Worm (Caenorhabditis elegans): Measurements from ENCODE around the gene mex-1.

mex-1 gene

ce11 chrII:11968275-11968674 lies at the start of gene mex-1:
mex-1 (plus strand) TSS chrII:11968637.
- no peak for TF ChIP-seq med-1 (GFP tag; optimal IDR thresholded peaks at IDR 0.05; ENCODE audit: insufficient read depth)
- TF ChIP-seq ztf-23 (GFP tag; IDR thresholded peaks at IDR 0.05) = no peak
- TF ChIP-seq cog-1 (tag; optimal IDR thresholded peaks at IDR 0.05) = no peak
- TF ChIP-seq ztf-29 (GFP tag; IDR thresholded peaks at IDR 0.05) = no peak
- TF ChIP-seq T22C8.4 (GFP tag; IDR thresholded peaks at IDR 0.05) = no peak
- TF ChIP-seq ref-1 (GFP tag; conservative IDR thresholded peaks at IDR 0.05) = no peak
- no peak for TF ChIP-seq tab-1 (GFP tag; IDR thresholded peaks at IDR 0.05)
- TF ChIP-seq klf-2 (GFP tag; conservative IDR thresholded peaks at IDR 0.05) = no peak
- no peak for TF ChIP-seq flt-1 (GFP tag; IDR thresholded peaks at IDR 0.05)

ce11 chrII:11922757-11923538 lies 45.5 kb upstream of the mex-1 start:
- TF ChIP-seq ref-1 (GFP tag; conservative IDR thresholded peaks at IDR 0.05) (no peak), flt-1 (GFP tag; IDR thresholded peaks at IDR 0.05) (no peak), ztf-29 (GFP tag; IDR thresholded peaks at IDR 0.05) (no peak), tab-1 (GFP tag; IDR thresholded peaks at IDR 0.05) (no peak), ztf-23 (GFP tag; IDR thresholded peaks at IDR 0.05) (no peak), T22C8.4 (GFP tag; IDR thresholded peaks at IDR 0.05) (no peak), med-1 (GFP tag; optimal IDR thresholded peaks at IDR 0.05; ENCODE audit: insufficient read depth) (no peak), cog-1 (tag; optimal IDR thresholded peaks at IDR 0.05) (no peak), klf-2 (GFP tag; conservative IDR thresholded peaks at IDR 0.05) (no peak)

ce11 chrII:11923620-11924298 lies 44.7 kb upstream of the mex-1 start:
- TF ChIP-seq klf-2 (GFP tag; conservative IDR thresholded peaks at IDR 0.05) = no peak
- TF ChIP-seq med-1 (GFP tag; optimal IDR thresholded peaks at IDR 0.05; ENCODE audit: insufficient read depth) = no peak
- TF ChIP-seq T22C8.4 (GFP tag; IDR thresholded peaks at IDR 0.05) = no peak
- TF ChIP-seq tab-1 (GFP tag; IDR thresholded peaks at IDR 0.05) = no peak
- TF ChIP-seq ztf-29 (GFP tag; IDR thresholded peaks at IDR 0.05) = peak; percentile 65; the same call in 1 of the 2 replicates
- no peak for TF ChIP-seq cog-1 (tag; optimal IDR thresholded peaks at IDR 0.05)
- no peak for TF ChIP-seq ztf-23 (GFP tag; IDR thresholded peaks at IDR 0.05)
- TF ChIP-seq flt-1 (GFP tag; IDR thresholded peaks at IDR 0.05) = no peak
- 0 out of 2 replicates have a peak, but pooled peaks have one; percentile 12 for TF ChIP-seq ref-1 (GFP tag; conservative IDR thresholded peaks at IDR 0.05)

- TF ChIP-seq cog-1 (tag; optimal IDR thresholded peaks at IDR 0.05) (no peak), ref-1 (GFP tag; conservative IDR thresholded peaks at IDR 0.05) (no peak), tab-1 (GFP tag; IDR thresholded peaks at IDR 0.05) (no peak), med-1 (GFP tag; optimal IDR thresholded peaks at IDR 0.05; ENCODE audit: insufficient read depth) (no peak), klf-2 (GFP tag; conservative IDR thresholded peaks at IDR 0.05) (no peak), ztf-23 (GFP tag; IDR thresholded peaks at IDR 0.05) (no peak), T22C8.4 (GFP tag; IDR thresholded peaks at IDR 0.05) (no peak), flt-1 (GFP tag; IDR thresholded peaks at IDR 0.05) (no peak), ztf-29 (GFP tag; IDR thresholded peaks at IDR 0.05) (no peak)
Measured at ce11 chrII:11925203-11925602, 43.2 kb upstream of the mex-1 start.

ce11 chrII:11926501-11926900 lies 41.9 kb upstream of the mex-1 start:
- TF ChIP-seq med-1 (GFP tag; optimal IDR thresholded peaks at IDR 0.05; ENCODE audit: insufficient read depth) = no peak
- TF ChIP-seq ztf-23 (GFP tag; IDR thresholded peaks at IDR 0.05) = no peak
- no peak for TF ChIP-seq flt-1 (GFP tag; IDR thresholded peaks at IDR 0.05)
- TF ChIP-seq klf-2 (GFP tag; conservative IDR thresholded peaks at IDR 0.05) = no peak
- no peak for TF ChIP-seq T22C8.4 (GFP tag; IDR thresholded peaks at IDR 0.05)
- TF ChIP-seq ref-1 (GFP tag; conservative IDR thresholded peaks at IDR 0.05) = no peak
- no peak for TF ChIP-seq cog-1 (tag; optimal IDR thresholded peaks at IDR 0.05)
- TF ChIP-seq ztf-29 (GFP tag; IDR thresholded peaks at IDR 0.05) = no peak
- no peak for TF ChIP-seq tab-1 (GFP tag; IDR thresholded peaks at IDR 0.05)

- TF ChIP-seq ztf-29 (GFP tag; IDR thresholded peaks at IDR 0.05) (no peak), cog-1 (tag; optimal IDR thresholded peaks at IDR 0.05) (no peak), ztf-23 (GFP tag; IDR thresholded peaks at IDR 0.05) (no peak)
Measured at ce11 chrII:11928752-11929151, 39.7 kb upstream of the mex-1 start.

- TF ChIP-seq cog-1 (tag; optimal IDR thresholded peaks at IDR 0.05) (no peak), ztf-29 (GFP tag; IDR thresholded peaks at IDR 0.05) (peak; percentile 52; the same call in 1 of the 2 replicates), klf-2 (GFP tag; conservative IDR thresholded peaks at IDR 0.05) (no peak), T22C8.4 (GFP tag; IDR thresholded peaks at IDR 0.05) (no peak), tab-1 (GFP tag; IDR thresholded peaks at IDR 0.05) (no peak), ztf-23 (GFP tag; IDR thresholded peaks at IDR 0.05) (no peak)
Measured at ce11 chrII:11930132-11930531, 38.3 kb upstream of the mex-1 start.

ce11 chrII:11935266-11935665 lies 33.2 kb upstream of the mex-1 start, which contains the start of gene lin-29:
lin-29 (minus strand) TSS chrII:11935343.
- TF ChIP-seq ztf-23 (GFP tag; IDR thresholded peaks at IDR 0.05) (no peak), flt-1 (GFP tag; IDR thresholded peaks at IDR 0.05) (no peak), ref-1 (GFP tag; conservative IDR thresholded peaks at IDR 0.05) (no peak), tab-1 (GFP tag; IDR thresholded peaks at IDR 0.05) (no peak), ztf-29 (GFP tag; IDR thresholded peaks at IDR 0.05) (no peak), cog-1 (tag; optimal IDR thresholded peaks at IDR 0.05) (no peak), klf-2 (GFP tag; conservative IDR thresholded peaks at IDR 0.05) (no peak), med-1 (GFP tag; optimal IDR thresholded peaks at IDR 0.05; ENCODE audit: insufficient read depth) (no peak), T22C8.4 (GFP tag; IDR thresholded peaks at IDR 0.05) (no peak)

ce11 chrII:11936393-11936792 lies 32.0 kb upstream of the mex-1 start:
- TF ChIP-seq klf-2 (GFP tag; conservative IDR thresholded peaks at IDR 0.05) (no peak), med-1 (GFP tag; optimal IDR thresholded peaks at IDR 0.05; ENCODE audit: insufficient read depth) (no peak), tab-1 (GFP tag; IDR thresholded peaks at IDR 0.05) (no peak), cog-1 (tag; optimal IDR thresholded peaks at IDR 0.05) (no peak), flt-1 (GFP tag; IDR thresholded peaks at IDR 0.05) (no peak), ref-1 (GFP tag; conservative IDR thresholded peaks at IDR 0.05) (no peak), T22C8.4 (GFP tag; IDR thresholded peaks at IDR 0.05) (no peak), ztf-23 (GFP tag; IDR thresholded peaks at IDR 0.05) (no peak), ztf-29 (GFP tag; IDR thresholded peaks at IDR 0.05) (no peak)
